Worm (Caenorhabditis elegans) whole organism, midembryonic: Measurements from ENCODE around the gene sru-8.

ENCODE experiments used
- T22C8.4 ChIP-seq: fragments of 200-800 bp; sonication (Bioruptor generic); IDR thresholded peaks from 2 replicates; pipeline ENCODE4 v1.3.6; 2022; ENCODE audit warnings: missing genetic modification characterization, missing compliant biosample characterization
- cog-1 ChIP-seq: sonication (generic microtip); optimal IDR thresholded peaks from 2 replicates; lab custom pipeline; 2016; ENCODE audit warnings: missing genetic modification characterization, missing compliant biosample characterization
- flt-1 ChIP-seq: fragments of 200-800 bp; sonication (Bioruptor generic); IDR thresholded peaks from 2 replicates; pipeline ENCODE4 v1.3.6; 2022; ENCODE audit warnings: missing genetic modification characterization, missing compliant biosample characterization
- klf-2 ChIP-seq: fragments of 200-800 bp; sonication (Bioruptor generic); conservative IDR thresholded peaks from 2 replicates; pipeline ENCODE4 v1.3.6; 2022; ENCODE audit warnings: missing genetic modification reagents, missing genetic modification characterization, missing compliant biosample characterization
- med-1 ChIP-seq: sonication (generic microtip); optimal IDR thresholded peaks from 2 replicates; lab custom pipeline; 2017; ENCODE audit warnings: missing genetic modification characterization, mild to moderate bottlenecking, missing compliant biosample characterization, antibody characterized with exemption, missing genetic modification reagents; ENCODE audit not compliant: insufficient read depth
- ref-1 ChIP-seq: fragments of 200-800 bp; sonication (Bioruptor generic); conservative IDR thresholded peaks from 2 replicates; pipeline ENCODE4 v1.3.6; 2022; ENCODE audit warnings: missing genetic modification reagents, missing genetic modification characterization, missing compliant biosample characterization
- tab-1 ChIP-seq: fragments of 200-800 bp; sonication (Bioruptor generic); IDR thresholded peaks from 2 replicates; pipeline ENCODE4 v1.3.6; 2022; ENCODE audit warnings: missing genetic modification characterization, missing compliant biosample characterization
- ztf-23 ChIP-seq: fragments of 200-800 bp; sonication (Bioruptor generic); IDR thresholded peaks from 2 replicates; pipeline ENCODE4 v1.3.6; 2022; ENCODE audit warnings: missing genetic modification reagents, missing genetic modification characterization, missing compliant biosample characterization
- ztf-29 ChIP-seq: fragments of 200-800 bp; sonication (Bioruptor generic); IDR thresholded peaks from 2 replicates; pipeline ENCODE4 v1.3.6; 2022; ENCODE audit warnings: missing genetic modification reagents, missing genetic modification characterization, missing compliant biosample characterization

The sru-8 gene

DNA sequence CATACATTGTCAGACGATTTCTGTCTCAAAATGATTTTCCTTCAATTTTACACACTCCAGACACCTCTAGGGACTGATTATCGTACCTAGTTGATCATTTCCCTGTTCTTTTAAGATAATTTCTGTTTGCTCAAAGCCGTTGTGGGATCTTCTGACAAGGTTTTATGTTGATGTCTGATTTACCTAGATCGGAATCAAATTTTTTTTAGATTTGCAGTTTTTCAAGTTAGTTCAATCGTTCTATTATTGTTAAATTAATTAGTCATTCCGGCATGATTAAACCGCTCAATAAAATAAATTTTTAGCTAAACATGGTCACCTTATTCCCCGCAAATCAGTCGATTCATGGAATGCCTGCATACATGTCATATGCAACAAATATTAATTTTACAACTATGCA lies 30.1 kb upstream of the sru-8 start, which contains the start of gene sru-30:
TSS of gene sru-30 (plus strand) at position 301 of the 400 bp plus-strand sequence.
- TF ChIP-seq T22C8.4 = no peak
- TF ChIP-seq tab-1 (GFP tag; lab: Robert Waterston, UW) = no peak
- TF ChIP-seq ref-1 = no peak
- TF ChIP-seq ztf-29 = no peak
- TF ChIP-seq ztf-23 = no peak
- no peak for TF ChIP-seq med-1 (GFP tag; lab: Kevin White, UChicago)
- no peak for TF ChIP-seq flt-1 (GFP tag; lab: Robert Waterston, UW)

DNA sequence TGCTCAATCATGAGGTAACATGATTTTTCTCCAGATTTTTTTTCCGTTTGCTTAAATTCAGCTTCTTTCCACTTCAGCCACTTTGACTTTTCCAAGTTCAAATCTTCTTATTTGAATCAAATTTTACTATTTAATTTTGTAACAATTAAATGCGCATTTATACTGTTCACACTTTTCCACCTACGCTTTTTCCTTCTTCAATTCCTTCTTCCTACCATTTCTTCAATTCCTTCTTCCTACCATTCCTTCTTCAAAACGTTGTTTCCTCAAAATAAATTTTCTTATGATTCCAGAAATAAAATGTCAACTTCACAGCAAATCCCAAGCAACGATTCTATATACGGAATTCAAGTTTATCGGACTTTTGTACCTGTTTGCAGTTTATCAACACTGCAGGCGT lies 27.3 kb upstream of the sru-8 start, which contains the start of gene sru-31:
TSS of gene sru-31 (plus strand) at position 301 of the 400 bp plus-strand sequence.
- TF ChIP-seq ztf-23 (no peak), ztf-29 (no peak), klf-2 (GFP tag; lab: Robert Waterston, UW) (no peak), T22C8.4 (no peak), flt-1 (GFP tag; lab: Robert Waterston, UW) (no peak), tab-1 (GFP tag; lab: Robert Waterston, UW) (no peak), med-1 (GFP tag; lab: Kevin White, UChicago) (no peak), ref-1 (no peak), cog-1 (tag; lab: Kevin White, UChicago) (no peak)

DNA sequence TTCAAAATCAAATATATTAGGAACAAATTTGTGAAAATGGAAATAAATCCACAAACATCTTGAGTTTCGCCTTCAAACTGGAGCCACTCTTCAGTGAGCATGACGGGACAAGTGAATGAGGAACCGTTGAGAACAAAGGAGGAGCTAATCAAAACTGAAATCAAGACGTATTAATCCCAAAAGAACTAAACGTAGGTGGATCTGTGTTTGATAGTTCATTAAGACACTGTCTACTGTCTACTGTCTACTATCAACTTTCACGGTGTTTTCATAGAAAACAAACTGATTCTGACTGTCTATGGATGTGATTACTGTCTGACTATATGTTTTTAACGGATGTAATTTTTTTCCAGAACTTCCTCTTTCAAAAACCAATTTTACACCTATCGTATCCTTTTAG lies 21.9 kb upstream of the sru-8 start, which contains the start of gene str-193:
TSS of gene str-193 (minus strand) at position 101 of the 400 bp plus-strand sequence.
- no peak for TF ChIP-seq klf-2 (GFP tag; lab: Robert Waterston, UW)
- no peak for TF ChIP-seq med-1 (GFP tag; lab: Kevin White, UChicago)
- TF ChIP-seq ztf-29 = no peak
- no peak for TF ChIP-seq cog-1 (tag; lab: Kevin White, UChicago)
- TF ChIP-seq tab-1 (GFP tag; lab: Robert Waterston, UW) = no peak
- no peak for TF ChIP-seq T22C8.4
- TF ChIP-seq flt-1 (GFP tag; lab: Robert Waterston, UW) = no peak
- no peak for TF ChIP-seq ztf-23
- TF ChIP-seq ref-1 = no peak

DNA sequence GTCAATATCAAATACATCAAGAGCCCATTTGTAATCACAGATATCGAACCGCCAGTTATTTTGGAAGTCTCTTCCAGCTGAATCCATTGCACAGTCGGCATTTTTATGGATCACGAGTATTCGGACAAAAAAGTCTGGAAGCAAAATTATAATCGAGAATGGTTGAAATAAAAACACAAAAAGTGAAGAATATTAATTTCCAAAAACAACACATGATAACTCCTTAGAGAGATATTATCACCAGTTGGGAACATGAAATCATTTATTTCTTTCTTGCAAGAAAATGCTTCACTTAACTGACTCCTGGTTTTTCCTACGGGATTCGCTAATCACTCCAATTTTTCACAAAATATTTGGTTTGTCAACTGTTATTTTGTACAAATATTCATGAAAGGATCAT lies 19.5 kb upstream of the sru-8 start, which contains the start of gene str-2:
TSS of gene str-2 (minus strand) at position 101 of the 400 bp plus-strand sequence.
- TF ChIP-seq ztf-29 (no peak), klf-2 (GFP tag; lab: Robert Waterston, UW) (no peak), ztf-23 (no peak), T22C8.4 (no peak), flt-1 (GFP tag; lab: Robert Waterston, UW) (no peak), tab-1 (GFP tag; lab: Robert Waterston, UW) (no peak), med-1 (GFP tag; lab: Kevin White, UChicago) (no peak), ref-1 (no peak), cog-1 (tag; lab: Kevin White, UChicago) (no peak)

DNA sequence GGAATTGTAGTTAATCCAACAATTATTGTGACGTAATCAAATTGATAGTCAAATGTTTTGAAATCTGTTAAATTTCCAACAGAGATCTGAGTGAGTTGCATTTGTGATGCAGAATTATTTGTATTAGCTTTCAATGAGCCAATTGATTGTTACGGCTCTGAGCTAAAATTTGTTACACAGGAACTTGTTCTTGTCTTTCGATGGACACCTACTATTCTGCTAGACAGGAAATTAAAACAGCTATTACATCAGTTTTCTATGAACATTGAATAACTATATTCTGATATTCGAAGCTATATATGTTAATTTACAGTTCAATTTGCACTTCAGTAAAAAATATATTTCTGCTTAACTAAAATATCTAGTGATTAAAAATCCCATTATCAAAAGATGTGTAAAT lies 9.8 kb upstream of the sru-8 start, which contains the start of gene sru-40:
TSS of gene sru-40 (minus strand) at position 101 of the 400 bp plus-strand sequence.
- TF ChIP-seq flt-1 (GFP tag; lab: Robert Waterston, UW) (no peak), klf-2 (GFP tag; lab: Robert Waterston, UW) (no peak), ref-1 (no peak), cog-1 (tag; lab: Kevin White, UChicago) (no peak), med-1 (GFP tag; lab: Kevin White, UChicago) (no peak), tab-1 (GFP tag; lab: Robert Waterston, UW) (no peak), ztf-23 (no peak), ztf-29 (no peak), T22C8.4 (no peak)

DNA sequence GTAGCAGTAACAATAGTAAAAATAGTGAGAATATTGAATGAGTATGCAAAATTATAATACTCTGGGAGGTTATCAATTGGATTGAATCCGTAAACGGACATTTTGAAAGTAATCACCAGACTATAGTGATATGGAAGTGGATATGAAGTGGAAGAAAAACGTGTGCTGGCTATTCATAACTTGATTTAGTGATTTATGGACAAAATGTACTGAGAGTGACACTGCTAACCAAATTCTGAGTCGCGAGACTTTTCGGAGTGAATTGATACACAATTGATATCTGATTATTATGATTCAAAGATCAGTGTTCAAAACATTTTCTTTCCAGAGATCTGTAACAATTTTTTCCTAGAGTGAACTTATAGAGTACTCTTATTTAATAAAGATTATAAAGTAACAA lies 7.7 kb upstream of the sru-8 start, which contains the start of gene sru-38:
TSS of gene sru-38 (minus strand) at position 101 of the 400 bp plus-strand sequence.
- no peak for TF ChIP-seq flt-1 (GFP tag; lab: Robert Waterston, UW)
- no peak for TF ChIP-seq klf-2 (GFP tag; lab: Robert Waterston, UW)
- TF ChIP-seq ztf-23 = no peak
- no peak for TF ChIP-seq med-1 (GFP tag; lab: Kevin White, UChicago)
- no peak for TF ChIP-seq cog-1 (tag; lab: Kevin White, UChicago)
- no peak for TF ChIP-seq ref-1
- TF ChIP-seq tab-1 (GFP tag; lab: Robert Waterston, UW) = no peak
- TF ChIP-seq ztf-29 = no peak
- no peak for TF ChIP-seq T22C8.4

DNA sequence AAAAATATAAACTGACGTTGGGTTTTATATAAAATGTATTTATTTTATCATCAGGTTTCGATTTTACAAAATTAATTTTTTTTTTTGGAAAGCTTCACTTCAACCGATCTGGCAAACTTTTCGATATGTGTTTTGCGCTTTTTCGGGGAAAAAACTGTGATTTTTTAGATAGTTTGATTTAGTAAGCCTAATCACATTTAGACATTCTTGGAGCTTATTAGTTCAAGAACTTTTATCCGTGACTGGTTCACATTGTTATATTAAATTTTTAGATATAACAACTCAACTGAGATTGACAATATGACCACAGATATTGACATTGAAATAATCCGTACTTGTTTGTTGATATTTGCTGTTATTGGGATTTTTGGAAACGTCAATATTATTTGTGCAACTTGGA lies 6.0 kb upstream of the sru-8 start, which contains the start of gene srsx-21:
TSS of gene srsx-21 (plus strand) at position 301 of the 400 bp plus-strand sequence.
- TF ChIP-seq T22C8.4 = no peak
- TF ChIP-seq flt-1 (GFP tag; lab: Robert Waterston, UW) = no peak
- no peak for TF ChIP-seq ztf-23
- TF ChIP-seq cog-1 (tag; lab: Kevin White, UChicago) = no peak
- TF ChIP-seq ztf-29 = no peak
- no peak for TF ChIP-seq ref-1
- TF ChIP-seq klf-2 (GFP tag; lab: Robert Waterston, UW) = no peak
- no peak for TF ChIP-seq med-1 (GFP tag; lab: Kevin White, UChicago)
- TF ChIP-seq tab-1 (GFP tag; lab: Robert Waterston, UW) = no peak

DNA sequence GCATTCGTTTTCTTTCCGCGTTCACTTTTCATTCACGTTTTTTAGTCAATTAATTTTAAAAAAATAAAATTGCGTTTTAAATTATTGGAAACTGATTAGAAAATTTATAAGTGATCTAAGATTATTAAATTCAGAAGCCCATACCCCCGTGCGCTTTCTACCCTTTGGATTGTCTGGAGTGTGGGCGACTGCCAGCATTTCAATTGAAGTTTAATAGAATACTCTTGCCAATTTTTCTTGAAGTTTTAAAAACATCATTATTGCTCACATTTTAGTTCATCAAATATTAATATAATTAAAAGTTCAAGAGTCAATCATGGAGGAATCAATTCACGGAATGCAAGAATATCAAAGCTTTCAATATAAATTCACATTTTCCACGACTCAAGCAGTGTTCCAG lies 2.3 kb upstream of the sru-8 start, which contains the start of gene sru-36:
TSS of gene sru-36 (plus strand) at position 301 of the 400 bp plus-strand sequence.
- TF ChIP-seq med-1 (GFP tag; lab: Kevin White, UChicago) = no peak
- TF ChIP-seq T22C8.4 = no peak

DNA sequence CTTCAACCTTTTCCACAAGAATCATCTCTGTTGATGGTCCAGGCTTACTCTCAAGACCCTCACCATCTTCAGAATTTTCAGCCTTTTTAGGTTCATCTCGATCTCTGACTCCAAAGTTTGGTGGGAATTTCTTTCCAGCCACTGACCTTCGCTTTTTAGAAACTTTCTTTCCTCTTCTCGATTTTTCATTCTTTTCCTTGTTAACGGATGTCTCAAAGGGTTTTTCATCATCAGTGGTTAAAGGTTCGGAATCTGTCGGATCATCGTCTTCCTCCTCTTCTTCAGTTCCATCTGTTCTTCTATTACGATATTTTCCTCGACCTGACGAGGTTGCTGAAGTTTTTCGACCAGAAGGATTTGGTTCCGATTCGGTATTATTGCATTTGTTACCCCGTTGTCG lies 4.9 kb downstream of the sru-8 start:
- TF ChIP-seq ztf-23 (no peak), klf-2 (GFP tag; lab: Robert Waterston, UW) (no peak), ztf-29 (no peak), T22C8.4 (no peak), cog-1 (tag; lab: Kevin White, UChicago) (no peak), flt-1 (GFP tag; lab: Robert Waterston, UW) (no peak), tab-1 (GFP tag; lab: Robert Waterston, UW) (no peak)

DNA sequence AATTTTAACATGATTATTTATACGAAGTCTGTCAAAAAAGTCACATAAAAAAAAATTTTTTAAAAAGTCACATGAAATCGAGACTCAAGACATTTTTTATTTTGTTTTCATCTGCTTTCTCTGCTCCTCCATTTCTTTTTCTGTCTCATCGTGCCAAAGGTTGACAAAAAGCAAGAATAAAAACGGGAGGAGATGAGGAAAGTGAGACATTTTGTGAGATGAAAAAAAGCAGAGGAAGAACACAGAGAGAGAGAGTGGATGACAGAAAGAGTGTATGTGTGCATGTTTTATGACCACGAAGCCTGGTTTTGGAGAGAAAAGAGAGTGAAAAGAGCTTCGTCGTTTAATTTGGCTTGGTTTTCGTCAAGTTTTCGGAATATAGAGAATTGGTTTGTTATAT lies 10.1 kb downstream of the sru-8 start:
- TF ChIP-seq med-1 (GFP tag; lab: Kevin White, UChicago) (no peak), flt-1 (GFP tag; lab: Robert Waterston, UW) (no peak), klf-2 (GFP tag; lab: Robert Waterston, UW) (no peak), cog-1 (tag; lab: Kevin White, UChicago) (no peak), tab-1 (GFP tag; lab: Robert Waterston, UW) (no peak), T22C8.4 (no peak), ref-1 (no peak), ztf-29 (no peak), ztf-23 (no peak)
